Worm (Caenorhabditis elegans) whole organism, midembryonic: ENCODE measurements around the gene eppl-1.

Source experiments
- T22C8.4 ChIP-seq: fragments of 200-800 bp; sonication (Bioruptor generic); IDR thresholded peaks from 2 replicates; pipeline ENCODE4 v1.3.6; 2022; ENCODE audit warnings: missing genetic modification characterization, missing compliant biosample characterization
- cog-1 ChIP-seq: sonication (generic microtip); optimal IDR thresholded peaks from 2 replicates; lab custom pipeline; 2016; ENCODE audit warnings: missing genetic modification characterization, missing compliant biosample characterization
- flt-1 ChIP-seq: fragments of 200-800 bp; sonication (Bioruptor generic); IDR thresholded peaks from 2 replicates; pipeline ENCODE4 v1.3.6; 2022; ENCODE audit warnings: missing genetic modification characterization, missing compliant biosample characterization
- klf-2 ChIP-seq: fragments of 200-800 bp; sonication (Bioruptor generic); conservative IDR thresholded peaks from 2 replicates; pipeline ENCODE4 v1.3.6; 2022; ENCODE audit warnings: missing genetic modification reagents, missing genetic modification characterization, missing compliant biosample characterization
- med-1 ChIP-seq: sonication (generic microtip); optimal IDR thresholded peaks from 2 replicates; lab custom pipeline; 2017; ENCODE audit warnings: missing genetic modification characterization, mild to moderate bottlenecking, missing compliant biosample characterization, antibody characterized with exemption, missing genetic modification reagents; ENCODE audit not compliant: insufficient read depth
- ref-1 ChIP-seq: fragments of 200-800 bp; sonication (Bioruptor generic); conservative IDR thresholded peaks from 2 replicates; pipeline ENCODE4 v1.3.6; 2022; ENCODE audit warnings: missing genetic modification reagents, missing genetic modification characterization, missing compliant biosample characterization
- tab-1 ChIP-seq: fragments of 200-800 bp; sonication (Bioruptor generic); IDR thresholded peaks from 2 replicates; pipeline ENCODE4 v1.3.6; 2022; ENCODE audit warnings: missing genetic modification characterization, missing compliant biosample characterization
- ztf-23 ChIP-seq: fragments of 200-800 bp; sonication (Bioruptor generic); IDR thresholded peaks from 2 replicates; pipeline ENCODE4 v1.3.6; 2022; ENCODE audit warnings: missing genetic modification reagents, missing genetic modification characterization, missing compliant biosample characterization

DNA sequence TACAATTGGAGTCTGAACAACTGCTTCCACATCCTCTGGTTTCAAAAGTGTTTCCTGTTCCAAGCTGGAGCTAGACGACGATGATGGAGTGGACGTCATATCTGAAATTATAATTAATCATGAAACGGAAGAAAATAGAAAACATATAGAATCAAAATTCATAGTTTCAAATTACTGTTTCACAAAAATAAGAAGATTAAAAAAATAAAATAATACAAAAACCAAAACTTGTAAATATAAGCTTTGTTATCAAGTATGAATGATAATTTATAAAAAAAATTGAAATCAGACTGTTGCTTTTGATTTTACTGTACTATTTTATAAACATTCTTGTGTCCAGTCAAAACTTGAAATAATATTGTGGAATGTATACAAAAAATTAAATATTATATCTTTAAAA, 12.2 kb upstream of the eppl-1 start, which contains the start of gene str-176:
- TF ChIP-seq flt-1 (GFP tag; lab: Robert Waterston, UW) (no peak), T22C8.4 (GFP tag; lab: Robert Waterston, UW) (no peak), ref-1 (no peak), tab-1 (no peak), cog-1 (tag; lab: Kevin White, UChicago) (no peak), ztf-23 (no peak), klf-2 (GFP tag; lab: Robert Waterston, UW) (no peak), med-1 (GFP tag; lab: Kevin White, UChicago) (no peak)
